Fruit fly (Drosophila melanogaster) whole organism, embryonic: ENCODE results near the gene CG32137.

Experiments
- C15 ChIP-seq: fragments of 200-800 bp; sonication (Bioruptor generic); IDR thresholded peaks from 3 replicates; pipeline ENCODE4 v1.3.6; 2022; ENCODE audit warnings: missing biosample characterization, missing genetic modification characterization
- CG11504 ChIP-seq: fragments of 200-800 bp; sonication (Bioruptor generic); optimal IDR thresholded peaks from 3 replicates; lab custom pipeline; 2019; ENCODE audit warnings: missing biosample characterization, mild to moderate bottlenecking, missing genetic modification characterization, moderate library complexity
- CG12236 ChIP-seq: fragments of 200-800 bp; sonication (Bioruptor generic); optimal IDR thresholded peaks from 2 replicates; lab custom pipeline; 2016; ENCODE audit warnings: missing biosample characterization, missing genetic modification characterization
- CG14014 ChIP-seq: fragments of 200-800 bp; sonication (Bioruptor generic); IDR thresholded peaks from 2 replicates; pipeline ENCODE4 v1.3.6; 2022; ENCODE audit warnings: missing biosample characterization, missing genetic modification characterization
- CG14710 ChIP-seq: fragments of 200-800 bp; sonication (Bioruptor generic); optimal IDR thresholded peaks from 3 replicates; lab custom pipeline; 2019; ENCODE audit warnings: missing biosample characterization, mild to moderate bottlenecking, missing genetic modification characterization, moderate library complexity
- CG15479 ChIP-seq: fragments of 200-800 bp; sonication (Bioruptor generic); optimal IDR thresholded peaks from 3 replicates; lab custom pipeline; 2019; ENCODE audit warnings: missing biosample characterization, mild to moderate bottlenecking, missing genetic modification characterization, moderate library complexity
- CG1602 ChIP-seq: fragments of 200-800 bp; sonication (Bioruptor generic); optimal IDR thresholded peaks from 3 replicates; lab custom pipeline; 2016; ENCODE audit warnings: missing biosample characterization, missing genetic modification characterization
- CG16863 ChIP-seq: fragments of 200-800 bp; sonication (Bioruptor generic); optimal IDR thresholded peaks from 3 replicates; lab custom pipeline; 2016; ENCODE audit warnings: missing biosample characterization, missing genetic modification characterization
- CG17385 ChIP-seq: fragments of 200-800 bp; sonication (Bioruptor generic); optimal IDR thresholded peaks from 3 replicates; lab custom pipeline; 2018; ENCODE audit warnings: missing biosample characterization, mild to moderate bottlenecking, missing genetic modification characterization
- CG17912 ChIP-seq: fragments of 200-800 bp; sonication (Bioruptor generic); optimal IDR thresholded peaks from 2 replicates; lab custom pipeline; 2018; ENCODE audit warnings: missing biosample characterization, mild to moderate bottlenecking, missing genetic modification characterization
- CG1832 ChIP-seq: fragments of 200-800 bp; sonication (Bioruptor generic); optimal IDR thresholded peaks from 2 replicates; lab custom pipeline; 2017; ENCODE audit warnings: missing biosample characterization, mild to moderate bottlenecking, missing genetic modification characterization, inconsistent platforms
- CG18619 ChIP-seq: fragments of 200-800 bp; sonication (Bioruptor generic); optimal IDR thresholded peaks from 3 replicates; lab custom pipeline; 2017; ENCODE audit warnings: missing biosample characterization, mild to moderate bottlenecking, missing genetic modification characterization
- CG2889 ChIP-seq: fragments of 200-800 bp; sonication (Bioruptor generic); IDR thresholded peaks from 3 replicates; pipeline ENCODE4 v1.3.6; 2022; ENCODE audit warnings: missing biosample characterization, missing genetic modification characterization
- CG32772 ChIP-seq: fragments of 200-800 bp; sonication (Bioruptor generic); IDR thresholded peaks from 2 replicates; pipeline ENCODE4 v1.3.6; 2022; ENCODE audit warnings: missing biosample characterization, missing genetic modification characterization
- CG33213 ChIP-seq: fragments of 200-800 bp; sonication (Bioruptor generic); optimal IDR thresholded peaks from 3 replicates; lab custom pipeline; 2016; ENCODE audit warnings: missing biosample characterization, missing genetic modification characterization
- CG4282 ChIP-seq: fragments of 200-800 bp; sonication (Bioruptor generic); optimal IDR thresholded peaks from 2 replicates; lab custom pipeline; 2016; ENCODE audit warnings: missing biosample characterization, missing genetic modification characterization
- CG4328 ChIP-seq: fragments of 200-800 bp; sonication (Bioruptor generic); optimal IDR thresholded peaks from 3 replicates; lab custom pipeline; 2017; ENCODE audit warnings: missing biosample characterization, missing genetic modification reagents, missing genetic modification characterization
- CG7928 ChIP-seq: fragments of 200-800 bp; sonication (Bioruptor generic); optimal IDR thresholded peaks from 2 replicates; lab custom pipeline; 2017; ENCODE audit warnings: missing biosample characterization, mild to moderate bottlenecking, missing genetic modification characterization
- CG8290 ChIP-seq, 3 experiments: fragments of 200-800 bp; sonication (Bioruptor generic); optimal IDR thresholded peaks; 2 replicates each; lab custom pipeline; 2016 to 2019; ENCODE audit warnings: missing biosample characterization in 3 of 3, missing genetic modification characterization in 3 of 3, mild to moderate bottlenecking in 2 of 3, moderate library complexity in 1 of 3
- CG8359 ChIP-seq: fragments of 200-800 bp; sonication (Bioruptor generic); optimal IDR thresholded peaks from 2 replicates; lab custom pipeline; 2017; ENCODE audit warnings: missing biosample characterization, mild to moderate bottlenecking, missing genetic modification characterization, borderline replicate concordance
- CrebB ChIP-seq: fragments of 200-800 bp; sonication (Bioruptor generic); optimal IDR thresholded peaks from 3 replicates; lab custom pipeline; 2018; ENCODE audit warnings: missing biosample characterization, mild to moderate bottlenecking, missing genetic modification characterization
- Dip2 ChIP-seq: fragments of 200-800 bp; sonication (Bioruptor generic); IDR thresholded peaks from 2 replicates; pipeline ENCODE4 v1.3.6; 2022; ENCODE audit warnings: missing biosample characterization, missing genetic modification characterization
- Eip74EF ChIP-seq, 2 experiments: fragments of 200-800 bp in 1 of 2; fragments of >200 bp in 1 of 2; sonication (Bioruptor generic) in 1 of 2; optimal IDR thresholded peaks; 2 replicates each; lab custom pipeline; 2017 to 2019; ENCODE audit warnings: missing biosample characterization in 2 of 2, missing genetic modification characterization in 2 of 2, mild to moderate bottlenecking in 1 of 2, moderate library complexity in 1 of 2
- Lhr ChIP-seq: fragments of 200-800 bp; sonication (Bioruptor generic); optimal IDR thresholded peaks from 3 replicates; lab custom pipeline; 2017; ENCODE audit warnings: mild to moderate bottlenecking, missing biosample characterization, missing genetic modification reagents, missing genetic modification characterization
- Mad ChIP-seq: fragments of 200-800 bp; sonication (Bioruptor generic); optimal IDR thresholded peaks from 2 replicates; lab custom pipeline; 2016; ENCODE audit warnings: missing biosample characterization, missing genetic modification characterization
- Med ChIP-seq: fragments of 200-800 bp; sonication (Bioruptor generic); peaks from one replicate; lab custom pipeline; 2016; ENCODE audit warnings: missing biosample characterization, missing genetic modification characterization, mild to moderate bottlenecking, inconsistent platforms, moderate library complexity
- Oaz ChIP-seq: fragments of 200-800 bp; sonication (Bioruptor generic); IDR thresholded peaks from 2 replicates; pipeline ENCODE4 v1.3.6; 2022; ENCODE audit warnings: missing biosample characterization, missing genetic modification characterization
- Taf1 ChIP-seq: fragments of 200-800 bp; sonication (Bioruptor generic); IDR thresholded peaks from 2 replicates; pipeline ENCODE4 v1.3.6; 2022; ENCODE audit warnings: missing biosample characterization, missing genetic modification characterization
- Tbp ChIP-seq: fragments of >200 bp; optimal IDR thresholded peaks from 2 replicates; lab custom pipeline; 2018; ENCODE audit warnings: missing biosample characterization, missing genetic modification characterization
- Xbp1 ChIP-seq: fragments of 200-800 bp; sonication (Bioruptor generic); optimal IDR thresholded peaks from 3 replicates; lab custom pipeline; 2016; ENCODE audit warnings: missing biosample characterization, mild to moderate bottlenecking, missing genetic modification characterization
- amos ChIP-seq: fragments of 200-800 bp; sonication (Bioruptor generic); IDR thresholded peaks from 2 replicates; pipeline ENCODE4 v1.3.6; 2022; ENCODE audit warnings: missing biosample characterization, missing genetic modification characterization; ENCODE audit not compliant: partially characterized antibody
- bbx ChIP-seq: fragments of 200-800 bp; sonication (Bioruptor generic); IDR thresholded peaks from 2 replicates; pipeline ENCODE4 v1.3.6; 2022; ENCODE audit warnings: missing biosample characterization, missing genetic modification characterization; ENCODE audit not compliant: partially characterized antibody
- bcd ChIP-seq: fragments of 200-800 bp; sonication (Bioruptor generic); optimal IDR thresholded peaks from 2 replicates; lab custom pipeline; 2017; ENCODE audit warnings: missing biosample characterization, mild to moderate bottlenecking, missing genetic modification characterization
- btn ChIP-seq: fragments of 200-800 bp; sonication (Bioruptor generic); optimal IDR thresholded peaks from 2 replicates; lab custom pipeline; 2016; ENCODE audit warnings: missing biosample characterization, missing genetic modification characterization
- chn ChIP-seq: fragments of 200-800 bp; sonication (Bioruptor generic); optimal IDR thresholded peaks from 2 replicates; lab custom pipeline; 2016; ENCODE audit warnings: missing biosample characterization, missing genetic modification characterization
- dpn ChIP-seq, 2 experiments: fragments of 200-800 bp; sonication (Bioruptor generic); optimal IDR thresholded peaks; 3 replicates each; lab custom pipeline; 2016; ENCODE audit warnings: missing biosample characterization in 2 of 2, missing genetic modification characterization in 2 of 2
- ind ChIP-seq: fragments of 200-800 bp; sonication (Bioruptor generic); optimal IDR thresholded peaks from 3 replicates; lab custom pipeline; 2016; ENCODE audit warnings: missing biosample characterization, missing genetic modification characterization
- inv ChIP-seq: fragments of 200-800 bp; sonication (Bioruptor generic); IDR thresholded peaks from 2 replicates; pipeline ENCODE4 v1.3.6; 2022; ENCODE audit warnings: missing biosample characterization, missing genetic modification characterization; ENCODE audit not compliant: partially characterized antibody
- lov ChIP-seq, 2 experiments: fragments of 200-800 bp in 1 of 2; fragments of >200 bp in 1 of 2; sonication (Bioruptor generic) in 1 of 2; IDR thresholded peaks in 1 of 2; optimal IDR thresholded peaks in 1 of 2; 2 replicates in 1 of 2; 3 replicates in 1 of 2; pipeline versions ENCODE4 v1.3.6 to Lab custom; 2017 to 2022; ENCODE audit warnings: missing biosample characterization in 1 of 2, missing genetic modification characterization in 1 of 2
- luna ChIP-seq: fragments of 200-800 bp; sonication (Bioruptor generic); optimal IDR thresholded peaks from 2 replicates; lab custom pipeline; 2016; ENCODE audit warnings: missing biosample characterization, missing genetic modification characterization
- pb ChIP-seq: fragments of 200-800 bp; sonication (Bioruptor generic); optimal IDR thresholded peaks from 3 replicates; lab custom pipeline; 2016; ENCODE audit warnings: missing biosample characterization, missing genetic modification characterization
- peb ChIP-seq: fragments of 200-800 bp; sonication (Bioruptor generic); IDR thresholded peaks from 2 replicates; pipeline ENCODE4 v1.3.6; 2022; ENCODE audit warnings: missing biosample characterization, missing genetic modification characterization
- rib ChIP-seq: fragments of 200-800 bp; sonication (Bioruptor generic); IDR thresholded peaks from 2 replicates; pipeline ENCODE4 v1.3.6; 2022; ENCODE audit warnings: missing biosample characterization, missing genetic modification characterization
- scrt ChIP-seq: fragments of 200-800 bp; sonication (Bioruptor generic); optimal IDR thresholded peaks from 2 replicates; lab custom pipeline; 2018; ENCODE audit warnings: missing biosample characterization, mild to moderate bottlenecking, missing genetic modification characterization, moderate library complexity
- sens ChIP-seq: fragments of 200-800 bp; sonication (Bioruptor generic); peaks from one replicate; lab custom pipeline; 2016; ENCODE audit warnings: missing biosample characterization, missing genetic modification characterization
- sens-2 ChIP-seq: fragments of 200-800 bp; sonication (Bioruptor generic); IDR thresholded peaks from 2 replicates; pipeline ENCODE4 v1.3.6; 2022; ENCODE audit warnings: missing biosample characterization, missing genetic modification characterization
- sob ChIP-seq: fragments of 200-800 bp; sonication (Bioruptor generic); IDR thresholded peaks from 2 replicates; pipeline ENCODE4 v1.3.6; 2022; ENCODE audit warnings: missing biosample characterization, missing genetic modification characterization
- yki ChIP-seq: fragments of >200 bp; optimal IDR thresholded peaks from 3 replicates; lab custom pipeline; 2018

Gene CG32137

DNA sequence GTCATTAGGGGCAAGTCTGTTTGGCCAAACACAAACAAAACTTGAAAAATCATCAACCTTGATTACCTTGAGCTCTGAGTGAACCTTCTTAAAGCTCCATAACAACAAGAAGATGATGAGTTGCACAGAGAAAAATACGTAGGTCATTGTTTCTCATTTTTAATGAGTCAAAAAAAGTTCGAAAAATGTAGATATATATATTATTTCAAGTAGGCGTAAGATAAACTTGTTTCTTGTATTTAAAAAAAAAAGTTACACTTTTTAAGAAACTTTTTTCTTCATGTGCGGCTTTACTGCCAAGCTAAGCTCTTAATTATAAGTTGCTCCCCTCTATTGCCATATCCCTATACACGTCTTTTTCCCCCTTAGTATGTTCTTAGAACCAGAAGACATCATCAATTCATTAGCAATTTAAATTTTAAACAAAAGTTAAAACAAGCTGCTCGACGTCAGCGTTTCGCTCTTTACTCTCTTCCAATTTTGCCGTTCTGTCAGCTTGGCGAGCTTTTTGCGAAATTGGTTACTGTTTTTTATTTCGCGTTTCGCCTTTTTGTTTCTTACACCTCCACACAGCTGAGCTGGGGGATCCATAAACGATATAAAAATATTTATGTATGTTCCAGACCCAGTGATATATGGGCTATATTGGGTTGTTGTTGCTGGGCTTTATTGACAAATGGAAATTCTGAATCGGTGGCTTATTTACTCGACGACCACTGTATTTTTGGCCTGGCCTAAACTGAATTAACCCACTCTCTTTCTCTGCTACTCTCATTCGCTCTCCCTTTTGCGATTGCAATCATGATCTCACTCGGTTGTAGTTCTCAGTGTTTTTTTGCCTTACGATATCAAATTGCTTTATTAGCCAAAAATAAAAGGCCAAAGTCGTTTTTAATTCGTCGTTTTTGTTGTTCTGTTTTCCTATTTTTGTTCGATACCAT, 15.4 kb upstream of the CG32137 start (continued):
- peak; percentile 77 for TF ChIP-seq Med
- TF ChIP-seq sens (GFP tag; lab: Kevin White, UChicago), result peak; percentile 92
- peak; percentile 34 for TF ChIP-seq CG33213 (GFP tag; lab: Kevin White, UChicago)
- peak; percentile 31 for TF ChIP-seq CG7928 (GFP tag; lab: Kevin White, UChicago)
- TF ChIP-seq sob (GFP tag; lab: Robert Waterston, UW), result peak; percentile 84
- no peak for TF ChIP-seq Lhr (GFP tag; lab: Kevin White, UChicago)
- TF ChIP-seq C15 (GFP tag; lab: Robert Waterston, UW), result 0 out of 3 replicates have a peak, but pooled peaks have one; percentile 48
- TF ChIP-seq peb (GFP tag; lab: Robert Waterston, UW), result peak; percentile 65
- no peak for TF ChIP-seq Tbp (GFP tag; lab: Kevin White, UChicago)
- TF ChIP-seq luna (GFP tag; lab: Kevin White, UChicago), result no peak
- TF ChIP-seq CG11504 (tag; lab: Kevin White, UChicago), result peak; percentile 54
- TF ChIP-seq CG18619 (GFP tag; lab: Kevin White, UChicago), result peak; percentile 25
- TF ChIP-seq ind (GFP tag; lab: Kevin White, UChicago), result peak; percentile 37
- TF ChIP-seq Eip74EF (GFP tag; optimal IDR thresholded peaks at IDR 0.05; lab: Kevin White, UChicago), result no peak
- no peak for TF ChIP-seq CG4328
- peak; percentile 49 for TF ChIP-seq CG14710
- no peak for TF ChIP-seq Mad (GFP tag; lab: Kevin White, UChicago)
- TF ChIP-seq inv (GFP tag; lab: Robert Waterston, UW), result no peak
- TF ChIP-seq rib (GFP tag; lab: Robert Waterston, UW), result peak; percentile 77
- TF ChIP-seq sens-2, result no peak
- no peak for TF ChIP-seq CG15479 (GFP tag; lab: Kevin White, UChicago)
- TF ChIP-seq CG8290 (GFP tag; optimal IDR thresholded peaks at IDR 0.05; lab: Kevin White, UChicago), result no peak
- no peak for TF ChIP-seq CG8290 (tag; optimal IDR thresholded peaks at IDR 0.05; lab: Kevin White, UChicago)
- no peak for TF ChIP-seq CG17912 (GFP tag; lab: Kevin White, UChicago)
- TF ChIP-seq yki (lab: Kevin White, UChicago), result no peak
- peak; percentile 6 for TF ChIP-seq CG8359 (GFP tag; lab: Kevin White, UChicago)
- TF ChIP-seq Dip2, result no peak
- TF ChIP-seq CG17385, result peak; percentile 33
- TF ChIP-seq chn (GFP tag; lab: Kevin White, UChicago), result no peak
- TF ChIP-seq CG12236, result no peak
- TF ChIP-seq lov (optimal IDR thresholded peaks at IDR 0.05; lab: Kevin White, UChicago), result no peak
- no peak for TF ChIP-seq lov (GFP tag; IDR thresholded peaks at IDR 0.05; lab: Robert Waterston, UW)
- peak; percentile 76 for TF ChIP-seq CG14014 (GFP tag; lab: Robert Waterston, UW)
- TF ChIP-seq pb (GFP tag; lab: Kevin White, UChicago), result no peak
- 0 out of 3 replicates have a peak, but pooled peaks have one; percentile 22 for TF ChIP-seq CG2889
- TF ChIP-seq CG16863 (GFP tag; lab: Kevin White, UChicago), result no peak
- no peak for TF ChIP-seq btn
- TF ChIP-seq CG4282 (GFP tag; lab: Kevin White, UChicago), result no peak
- TF ChIP-seq Oaz (GFP tag; lab: Robert Waterston, UW), result 0 out of 2 replicates have a peak, but pooled peaks have one; percentile 8
- peak; percentile 59 for TF ChIP-seq scrt
- no peak for TF ChIP-seq bbx (GFP tag; lab: Robert Waterston, UW)
- peak; percentile 74 for TF ChIP-seq Taf1 (GFP tag; lab: Robert Waterston, UW)
- peak; percentile 32 for TF ChIP-seq Xbp1 (GFP tag; lab: Kevin White, UChicago)
- peak; percentile 10 to 23 for TF ChIP-seq dpn (GFP tag; optimal IDR thresholded peaks at IDR 0.05; lab: Kevin White, UChicago)
- TF ChIP-seq CrebB (tag; lab: Kevin White, UChicago), result no peak
- TF ChIP-seq CG1602, result peak; percentile 21
- peak; percentile 68 for TF ChIP-seq CG32772 (GFP tag; lab: Robert Waterston, UW)
- no peak for TF ChIP-seq CG1832 (GFP tag; lab: Kevin White, UChicago)
- no peak for TF ChIP-seq amos
- TF ChIP-seq bcd (GFP tag; lab: Kevin White, UChicago), result peak; percentile 58
